Worm (Caenorhabditis elegans): ENCODE measurements around the gene taf-8.

DNA sequence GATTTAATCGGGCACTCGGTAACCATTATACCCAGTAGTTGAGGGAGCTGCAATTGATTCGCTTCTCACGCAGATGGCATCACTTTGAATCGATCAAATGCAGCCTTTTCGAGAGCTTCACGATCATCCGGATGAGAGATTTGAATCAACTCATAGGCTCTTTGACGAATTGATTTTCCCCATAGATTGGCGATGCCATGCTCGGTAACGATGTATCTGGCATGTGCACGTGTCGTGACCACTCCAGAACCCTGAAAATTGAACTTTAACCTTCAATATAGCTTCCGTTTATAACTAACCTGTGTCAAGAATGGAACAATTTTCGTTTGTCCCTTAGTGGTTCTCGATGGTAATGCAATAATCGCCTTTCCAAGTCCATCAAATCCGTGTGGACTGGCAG is 15.1 kb downstream of the taf-8 start:
- TF ChIP-seq nhr-25 (tag; optimal IDR thresholded peaks at IDR 0.05) (no peak), ceh-82 (tag; optimal IDR thresholded peaks at IDR 0.05) (no peak), elt-1 (tag; optimal IDR thresholded peaks at IDR 0.05) (no peak), lsy-2 (tag; optimal IDR thresholded peaks at IDR 0.05) (no peak)
